Worm (Caenorhabditis elegans) whole organism, L3 larva: ENCODE measurements around the gene F54D5.5.

Source experiments
- R02D3.7 ChIP-seq: fragments of 150-350 bp; optimal IDR thresholded peaks from 2 replicates; lab custom pipeline; 2014; ENCODE audit warnings: missing biosample characterization, missing genetic modification characterization
- ZK546.5 ChIP-seq: sonication (generic microtip); optimal IDR thresholded peaks from 2 replicates; lab custom pipeline; 2017; ENCODE audit warnings: missing biosample characterization, missing genetic modification characterization
- aly-2 ChIP-seq: fragments of 150-350 bp; optimal IDR thresholded peaks from 2 replicates; lab custom pipeline; 2014; ENCODE audit warnings: missing biosample characterization, missing genetic modification characterization
- ama-1 ChIP-seq: fragments of 150-350 bp; optimal IDR thresholded peaks from 2 replicates; lab custom pipeline; 2018
- ceh-16 ChIP-seq: sonication (generic microtip); optimal IDR thresholded peaks from 2 replicates; lab custom pipeline; 2017; ENCODE audit warnings: missing biosample characterization, missing genetic modification characterization
- ceh-28 ChIP-seq: fragments of 150-350 bp; optimal IDR thresholded peaks from 2 replicates; lab custom pipeline; 2014; ENCODE audit warnings: missing biosample characterization, missing genetic modification reagents, missing genetic modification characterization
- ceh-82 ChIP-seq: fragments of 150-350 bp; optimal IDR thresholded peaks from 2 replicates; lab custom pipeline; 2014; ENCODE audit warnings: missing biosample characterization, missing genetic modification characterization
- ceh-9 ChIP-seq: sonication (generic microtip); optimal IDR thresholded peaks from 2 replicates; lab custom pipeline; 2018; ENCODE audit warnings: missing biosample characterization, missing genetic modification characterization
- egl-27 ChIP-seq: sonication (generic microtip); optimal IDR thresholded peaks from 4 replicates; lab custom pipeline; 2017; ENCODE audit warnings: missing biosample characterization, missing genetic modification reagents, missing genetic modification characterization
- egl-5 ChIP-seq: fragments of 150-350 bp; optimal IDR thresholded peaks from 2 replicates; lab custom pipeline; 2017; ENCODE audit warnings: missing biosample characterization, missing genetic modification reagents, missing genetic modification characterization, inconsistent platforms
- elt-2 ChIP-seq: sonication (generic microtip); optimal IDR thresholded peaks from 2 replicates; lab custom pipeline; 2016; ENCODE audit warnings: missing genetic modification reagents, mild to moderate bottlenecking, missing genetic modification characterization, missing compliant biosample characterization
- eor-1 ChIP-seq, 2 experiments: fragments of 150-350 bp; optimal IDR thresholded peaks; 2 replicates each; lab custom pipeline; 2014 to 2018; ENCODE audit warnings: missing biosample characterization in 2 of 2, missing genetic modification characterization in 2 of 2
- fkh-10 ChIP-seq: sonication (generic microtip); optimal IDR thresholded peaks from 2 replicates; lab custom pipeline; 2017; ENCODE audit warnings: missing biosample characterization, missing genetic modification reagents, missing genetic modification characterization
- fkh-2 ChIP-seq: fragments of 150-350 bp; optimal IDR thresholded peaks from 2 replicates; lab custom pipeline; 2014; ENCODE audit warnings: missing biosample characterization, missing genetic modification reagents, missing genetic modification characterization
- fos-1 ChIP-seq: fragments of 150-350 bp; optimal IDR thresholded peaks from 2 replicates; lab custom pipeline; 2014; ENCODE audit warnings: missing biosample characterization, missing genetic modification characterization
- hmg-11 ChIP-seq: sonication (generic microtip); optimal IDR thresholded peaks from 2 replicates; lab custom pipeline; 2016; ENCODE audit warnings: missing genetic modification characterization, missing compliant biosample characterization
- jun-1 ChIP-seq: fragments of 150-350 bp; optimal IDR thresholded peaks from 2 replicates; lab custom pipeline; 2014; ENCODE audit warnings: missing biosample characterization, missing genetic modification reagents, missing genetic modification characterization
- lin-15B ChIP-seq: fragments of 150-350 bp; optimal IDR thresholded peaks from 2 replicates; lab custom pipeline; 2014; ENCODE audit warnings: missing biosample characterization, missing genetic modification characterization
- lin-39 ChIP-seq: fragments of 150-350 bp; optimal IDR thresholded peaks from 2 replicates; lab custom pipeline; 2018; ENCODE audit warnings: missing biosample characterization, missing genetic modification reagents, missing genetic modification characterization
- lsy-12 ChIP-seq: sonication (generic microtip); optimal IDR thresholded peaks from 2 replicates; lab custom pipeline; 2016; ENCODE audit warnings: mild to moderate bottlenecking, missing genetic modification characterization, missing compliant biosample characterization
- nfya-1 ChIP-seq: sonication (generic microtip); optimal IDR thresholded peaks from 2 replicates; lab custom pipeline; 2017; ENCODE audit warnings: missing genetic modification characterization, mild to moderate bottlenecking, missing compliant biosample characterization, antibody characterized with exemption, moderate library complexity; ENCODE audit not compliant: insufficient read depth
- nhr-11 ChIP-seq: fragments of 150-350 bp; optimal IDR thresholded peaks from 2 replicates; lab custom pipeline; 2014; ENCODE audit warnings: missing biosample characterization, missing genetic modification characterization
- nhr-12 ChIP-seq: fragments of 150-350 bp; optimal IDR thresholded peaks from 2 replicates; lab custom pipeline; 2014; ENCODE audit warnings: missing biosample characterization, missing genetic modification characterization
- nhr-23 ChIP-seq: fragments of 150-350 bp; optimal IDR thresholded peaks from 2 replicates; lab custom pipeline; 2014; ENCODE audit warnings: missing biosample characterization, missing genetic modification reagents, missing genetic modification characterization
- nhr-25 ChIP-seq: sonication (generic microtip); optimal IDR thresholded peaks from 2 replicates; lab custom pipeline; 2017; ENCODE audit warnings: missing biosample characterization, missing genetic modification characterization
- nhr-28 ChIP-seq: fragments of 150-350 bp; optimal IDR thresholded peaks from 2 replicates; lab custom pipeline; 2014; ENCODE audit warnings: missing biosample characterization, missing genetic modification characterization
- nhr-43 ChIP-seq: sonication (generic microtip); optimal IDR thresholded peaks from 2 replicates; lab custom pipeline; 2016; ENCODE audit warnings: mild to moderate bottlenecking, missing genetic modification characterization, missing compliant biosample characterization; ENCODE audit not compliant: poor library complexity, severe bottlenecking
- nhr-67 ChIP-seq: fragments of 150-350 bp; optimal IDR thresholded peaks from 2 replicates; lab custom pipeline; 2014; ENCODE audit warnings: missing biosample characterization, missing genetic modification characterization
- nhr-77 ChIP-seq: fragments of 150-350 bp; optimal IDR thresholded peaks from 2 replicates; lab custom pipeline; 2014; ENCODE audit warnings: missing biosample characterization, missing genetic modification characterization
- pha-4 ChIP-seq: fragments of 150-350 bp; optimal IDR thresholded peaks from 2 replicates; lab custom pipeline; 2014; ENCODE audit warnings: missing biosample characterization, missing genetic modification reagents, missing genetic modification characterization
- pqm-1 ChIP-seq: fragments of 150-350 bp; optimal IDR thresholded peaks from 2 replicates; lab custom pipeline; 2017; ENCODE audit warnings: missing biosample characterization, missing genetic modification characterization, inconsistent platforms
- snpc-4 ChIP-seq: fragments of 150-350 bp; optimal IDR thresholded peaks from 2 replicates; lab custom pipeline; 2014; ENCODE audit warnings: missing biosample characterization, missing genetic modification characterization
- tbx-2 ChIP-seq: sonication (generic microtip); optimal IDR thresholded peaks from 2 replicates; lab custom pipeline; 2016; ENCODE audit warnings: mild to moderate bottlenecking, missing genetic modification characterization, missing compliant biosample characterization
- unc-62 ChIP-seq: fragments of 150-350 bp; sonication (generic microtip); optimal IDR thresholded peaks from 4 replicates; lab custom pipeline; 2014; ENCODE audit warnings: missing biosample characterization, missing genetic modification reagents, missing genetic modification characterization
- zag-1 ChIP-seq: fragments of 150-350 bp; optimal IDR thresholded peaks from 2 replicates; lab custom pipeline; 2014; ENCODE audit warnings: missing biosample characterization, missing genetic modification characterization
- ztf-11 ChIP-seq: fragments of 150-350 bp; optimal IDR thresholded peaks from 2 replicates; lab custom pipeline; 2014; ENCODE audit warnings: missing biosample characterization, missing genetic modification characterization
- ztf-4 ChIP-seq: fragments of 150-350 bp; optimal IDR thresholded peaks from 2 replicates; lab custom pipeline; 2014; ENCODE audit warnings: missing biosample characterization, missing genetic modification characterization

The F54D5.5 gene

ce11 chrII:11537115-11537514, 29.7 kb downstream of the F54D5.5 start:
- TF ChIP-seq nhr-23 (tag; lab: Kevin White, UChicago) (peak; percentile 15), ztf-4 (tag; lab: Kevin White, UChicago) (no peak)

ce11 chrII:11536505-11536904, 30.3 kb downstream of the F54D5.5 start:
- TF ChIP-seq ceh-9 (tag; lab: Kevin White, UChicago) (no peak), ztf-4 (tag; lab: Kevin White, UChicago) (no peak), aly-2 (tag; lab: Kevin White, UChicago) (no peak), nhr-67 (tag; lab: Kevin White, UChicago) (no peak), nhr-12 (tag; lab: Kevin White, UChicago) (no peak), egl-27 (tag; lab: Kevin White, UChicago) (no peak), nhr-25 (no peak), egl-5 (tag; lab: Kevin White, UChicago) (no peak), pqm-1 (tag; lab: Kevin White, UChicago) (no peak), ceh-82 (tag; lab: Kevin White, UChicago) (no peak), eor-1 (tag; optimal IDR thresholded peaks at IDR 0.05; lab: Kevin White, UChicago) (no peak)

ce11 chrII:11535924-11536323, 30.9 kb downstream of the F54D5.5 start:
- TF ChIP-seq elt-2 (tag; lab: Kevin White, UChicago) (no peak), fkh-2 (tag; lab: Kevin White, UChicago) (no peak), ztf-4 (tag; lab: Kevin White, UChicago) (no peak), ZK546.5 (no peak), fos-1 (tag; lab: Kevin White, UChicago) (no peak), ceh-28 (tag; lab: Kevin White, UChicago) (no peak), ceh-82 (tag; lab: Kevin White, UChicago) (no peak), ceh-16 (tag; lab: Kevin White, UChicago) (no peak), unc-62 (GFP tag; lab: Kevin White, UChicago) (no peak), nhr-28 (tag; lab: Kevin White, UChicago) (no peak), nhr-77 (no peak), R02D3.7 (no peak), snpc-4 (no peak), nhr-12 (tag; lab: Kevin White, UChicago) (no peak)
- TF ChIP-seq, all 47 proteins: peak for 0

- TF ChIP-seq ama-1 (lab: Kevin White, UChicago): no peak
- TF ChIP-seq R02D3.7: no peak
- TF ChIP-seq ztf-11: no peak
- TF ChIP-seq fos-1 (tag; lab: Kevin White, UChicago): no peak
- no peak for TF ChIP-seq nhr-25
- no peak for TF ChIP-seq unc-62 (GFP tag; lab: Kevin White, UChicago)
- TF ChIP-seq zag-1 (tag; lab: Kevin White, UChicago): no peak
- TF ChIP-seq lin-39 (tag; lab: Kevin White, UChicago): no peak
These were observed 31.4 kb downstream of the F54D5.5 start for ce11 chrII:11535429-11535828.

ce11 chrII:11534429-11535099, 32.3 kb downstream of the F54D5.5 start, which contains the start of gene Y62F5A.12:
TSS of gene Y62F5A.12 (minus strand) at chrII:11534479.
- TF ChIP-seq ceh-28 (tag; lab: Kevin White, UChicago): peak; percentile 72
- peak; percentile 81 for TF ChIP-seq lsy-12 (tag; lab: Kevin White, UChicago)
- peak; percentile 81 for TF ChIP-seq lin-15B
- peak; percentile 77 for TF ChIP-seq jun-1
- TF ChIP-seq lin-39 (tag; lab: Kevin White, UChicago): peak; percentile 36
- TF ChIP-seq nhr-43 (tag; lab: Kevin White, UChicago): peak; percentile 67
- TF ChIP-seq fkh-10 (GFP tag; lab: Kevin White, UChicago): peak; percentile 18
- peak; percentile 47 for TF ChIP-seq tbx-2 (tag; lab: Kevin White, UChicago)
- peak; percentile 2 for TF ChIP-seq nhr-11 (tag; lab: Kevin White, UChicago)
- peak; percentile 18 for TF ChIP-seq hmg-11 (tag; lab: Kevin White, UChicago)
- peak; percentile 46 for TF ChIP-seq nhr-25
- peak; percentile 64 for TF ChIP-seq nhr-23 (tag; lab: Kevin White, UChicago)
- TF ChIP-seq snpc-4: peak; percentile 76
- peak; percentile 57 for TF ChIP-seq R02D3.7
- peak; percentile 67 for TF ChIP-seq ceh-82 (tag; lab: Kevin White, UChicago)
- TF ChIP-seq ztf-4 (tag; lab: Kevin White, UChicago): peak; percentile 18
- TF ChIP-seq nfya-1 (tag; lab: Kevin White, UChicago): peak; percentile 54
- peak; percentile 40 for TF ChIP-seq elt-2 (tag; lab: Kevin White, UChicago)
- TF ChIP-seq pha-4 (tag; lab: Kevin White, UChicago): peak; percentile 67
